Fruit fly (Drosophila melanogaster): Measurements from ENCODE around the gene CG17672.

Gene CG17672

dm6 chr3L:13007946-13008462 lies 20.8 kb upstream of the CG17672 start (continued):
- TF ChIP-seq h (optimal IDR thresholded peaks at IDR 0.05), result no peak
- no peak for TF ChIP-seq slbo (GFP tag; IDR thresholded peaks at IDR 0.05)
- no peak for TF ChIP-seq CG11398 (GFP tag; optimal IDR thresholded peaks at IDR 0.05)
- no peak for TF ChIP-seq aop (GFP tag; IDR thresholded peaks at IDR 0.05)
- no peak for TF ChIP-seq CG6813 (GFP tag; optimal IDR thresholded peaks at IDR 0.05)
- peak; percentile 65 for TF ChIP-seq sna (GFP tag; IDR thresholded peaks at IDR 0.05; ENCODE audit: partially characterized antibody)
- TF ChIP-seq CG1603 (tag; optimal IDR thresholded peaks at IDR 0.05), result no peak
- TF ChIP-seq Drgx (GFP tag; IDR thresholded peaks at IDR 0.05), result no peak
- peak; percentile 44; the same call in 2 of the 3 replicates for TF ChIP-seq row (GFP tag; IDR thresholded peaks at IDR 0.05)
- TF ChIP-seq Asciz (GFP tag; optimal IDR thresholded peaks at IDR 0.05), result no peak
- no peak for TF ChIP-seq lab (GFP tag; optimal IDR thresholded peaks at IDR 0.05)
- TF ChIP-seq Hmr (GFP tag; optimal IDR thresholded peaks at IDR 0.05), result no peak
- TF ChIP-seq inv (GFP tag; IDR thresholded peaks at IDR 0.05; ENCODE audit: partially characterized antibody), result peak; percentile 54; the same call in 1 of the 2 replicates
- no peak for TF ChIP-seq wek (GFP tag; optimal IDR thresholded peaks at IDR 0.05)
- no peak for TF ChIP-seq CG18764 (GFP tag; optimal IDR thresholded peaks at IDR 0.05)
- TF ChIP-seq Poxn (GFP tag; IDR thresholded peaks at IDR 0.05), result no peak
- TF ChIP-seq otp (GFP tag; IDR thresholded peaks at IDR 0.05), result no peak
- TF ChIP-seq CG18619 (GFP tag; optimal IDR thresholded peaks at IDR 0.05), result no peak
- no peak for TF ChIP-seq CG6175 (GFP tag; IDR thresholded peaks at IDR 0.05)
- no peak for TF ChIP-seq Nf-YC (tag; optimal IDR thresholded peaks at IDR 0.05)
- TF ChIP-seq Dp (GFP tag; optimal IDR thresholded peaks at IDR 0.05), result peak; percentile 20
- no peak for TF ChIP-seq unpg (GFP tag; optimal IDR thresholded peaks at IDR 0.05)
- TF ChIP-seq wor (GFP tag; IDR thresholded peaks at IDR 0.05), result no peak
- TF ChIP-seq Scr (GFP tag; IDR thresholded peaks at IDR 0.05; ENCODE audit: partially characterized antibody), result peak; percentile 77
- TF ChIP-seq unc-4 (GFP tag; IDR thresholded peaks at IDR 0.05; ENCODE audit: partially characterized antibody), result peak; percentile 71
- no peak for TF ChIP-seq Jarid2 (GFP tag; optimal IDR thresholded peaks at IDR 0.05)
- TF ChIP-seq Oaz (GFP tag; IDR thresholded peaks at IDR 0.05), result no peak
- TF ChIP-seq CG2116 (GFP tag; optimal IDR thresholded peaks at IDR 0.05), result peak; percentile 46
- no peak for TF ChIP-seq CG13123 (GFP tag; optimal IDR thresholded peaks at IDR 0.05)
- TF ChIP-seq exex (tag; optimal IDR thresholded peaks at IDR 0.05), result peak; percentile 35
- TF ChIP-seq her (GFP tag; optimal IDR thresholded peaks at IDR 0.05), result no peak
- TF ChIP-seq CG1832 (GFP tag; optimal IDR thresholded peaks at IDR 0.05), result no peak
- no peak for TF ChIP-seq fd96Cb (tag; optimal IDR thresholded peaks at IDR 0.05)
- peak; percentile 39 for TF ChIP-seq pzg (GFP tag; optimal IDR thresholded peaks at IDR 0.05)
- TF ChIP-seq corto (GFP tag; optimal IDR thresholded peaks at IDR 0.05), result no peak
- TF ChIP-seq CG12769 (tag; optimal IDR thresholded peaks at IDR 0.05), result no peak
- peak; percentile 82 for TF ChIP-seq Bgb (GFP tag; IDR thresholded peaks at IDR 0.05; ENCODE audit: partially characterized antibody)
- no peak for TF ChIP-seq tio (GFP tag; optimal IDR thresholded peaks at IDR 0.05)
- 0 out of 2 replicates have a peak, but pooled peaks have one; percentile 23 for TF ChIP-seq CG2129 (GFP tag; IDR thresholded peaks at IDR 0.05; ENCODE audit: partially characterized antibody)
- no peak for TF ChIP-seq CG7271 (tag; optimal IDR thresholded peaks at IDR 0.05)
- no peak for TF ChIP-seq cas (GFP tag; IDR thresholded peaks at IDR 0.05)
- no peak for TF ChIP-seq usp (GFP tag; optimal IDR thresholded peaks at IDR 0.05)
- no peak for TF ChIP-seq D (optimal IDR thresholded peaks at IDR 0.05)
- no peak for TF ChIP-seq D (GFP tag; optimal IDR thresholded peaks at IDR 0.05)
- TF ChIP-seq knrl (GFP tag; IDR thresholded peaks at IDR 0.05; ENCODE audit: partially characterized antibody), result peak; percentile 70; the same call in 2 of the 3 replicates
- TF ChIP-seq CG16779 (GFP tag; IDR thresholded peaks at IDR 0.05), result no peak
- no peak for TF ChIP-seq dati (GFP tag; IDR thresholded peaks at IDR 0.05)
- no peak for TF ChIP-seq Antp (GFP tag; optimal IDR thresholded peaks at IDR 0.05)
- peak; percentile 5 for TF ChIP-seq sug (tag; optimal IDR thresholded peaks at IDR 0.05)
- TF ChIP-seq emc (GFP tag; optimal IDR thresholded peaks at IDR 0.05), result no peak
- no peak for TF ChIP-seq vvl (GFP tag; IDR thresholded peaks at IDR 0.05)

Measured in whole organism, embryonic.